Fruit fly (Drosophila melanogaster) whole organism, embryonic: Measurements from ENCODE around the gene kra.

Experiments used
- Atf-2 ChIP-seq: fragments of 200-800 bp; sonication (Bioruptor generic); optimal IDR thresholded peaks from 2 replicates; lab custom pipeline; 2016; ENCODE audit warnings: missing biosample characterization, missing genetic modification characterization
- CG10274 ChIP-seq: fragments of 200-800 bp; sonication (Bioruptor generic); optimal IDR thresholded peaks from 3 replicates; lab custom pipeline; 2017; ENCODE audit warnings: missing biosample characterization, mild to moderate bottlenecking, missing genetic modification characterization
- CG10321 ChIP-seq: fragments of 200-800 bp; sonication (Bioruptor generic); IDR thresholded peaks from 2 replicates; pipeline ENCODE4 v1.3.6; 2022; ENCODE audit warnings: missing biosample characterization, missing genetic modification characterization
- CG11695 ChIP-seq: fragments of 200-800 bp; sonication (Bioruptor generic); IDR thresholded peaks from 3 replicates; pipeline ENCODE4 v1.3.6; 2022; ENCODE audit warnings: missing biosample characterization, missing genetic modification characterization
- CG13123 ChIP-seq: fragments of 200-800 bp; sonication (Bioruptor generic); optimal IDR thresholded peaks from 2 replicates; lab custom pipeline; 2016; ENCODE audit warnings: missing biosample characterization, missing genetic modification characterization
- CG13624 ChIP-seq: fragments of 200-800 bp; sonication (Bioruptor generic); optimal IDR thresholded peaks from 2 replicates; lab custom pipeline; 2016; ENCODE audit warnings: missing biosample characterization, missing genetic modification characterization
- CG14014 ChIP-seq: fragments of 200-800 bp; sonication (Bioruptor generic); IDR thresholded peaks from 2 replicates; pipeline ENCODE4 v1.3.6; 2022; ENCODE audit warnings: missing biosample characterization, missing genetic modification characterization
- CG15601 ChIP-seq: fragments of 200-800 bp; sonication (Bioruptor generic); optimal IDR thresholded peaks from 3 replicates; lab custom pipeline; 2019; ENCODE audit warnings: missing biosample characterization, mild to moderate bottlenecking, missing genetic modification characterization, moderate library complexity
- CG15696 ChIP-seq: fragments of 200-800 bp; sonication (Bioruptor generic); optimal IDR thresholded peaks from 2 replicates; lab custom pipeline; 2019; ENCODE audit warnings: missing biosample characterization, mild to moderate bottlenecking, missing genetic modification characterization, moderate library complexity
- CG16863 ChIP-seq: fragments of 200-800 bp; sonication (Bioruptor generic); optimal IDR thresholded peaks from 3 replicates; lab custom pipeline; 2016; ENCODE audit warnings: missing biosample characterization, missing genetic modification characterization
- CG17186 ChIP-seq: fragments of 200-800 bp; sonication (Bioruptor generic); optimal IDR thresholded peaks from 3 replicates; lab custom pipeline; 2017; ENCODE audit warnings: missing biosample characterization, missing genetic modification reagents, missing genetic modification characterization
- CG17328 ChIP-seq: fragments of 200-800 bp; sonication (Bioruptor generic); IDR thresholded peaks from 2 replicates; pipeline ENCODE4 v1.3.6; 2022; ENCODE audit warnings: missing biosample characterization, missing genetic modification characterization
- CG18262 ChIP-seq: fragments of 200-800 bp; optimal IDR thresholded peaks from 3 replicates; lab custom pipeline; 2019; ENCODE audit warnings: missing biosample characterization, mild to moderate bottlenecking, missing genetic modification characterization, moderate library complexity
- CG18599 ChIP-seq: fragments of 200-800 bp; sonication (Bioruptor generic); optimal IDR thresholded peaks from 3 replicates; lab custom pipeline; 2017; ENCODE audit warnings: missing biosample characterization, missing genetic modification characterization, mild to moderate bottlenecking, moderate library complexity, missing genetic modification reagents
- CG2199 ChIP-seq: fragments of 200-800 bp; sonication (Bioruptor generic); IDR thresholded peaks from 3 replicates; pipeline ENCODE4 v1.3.6; 2022; ENCODE audit warnings: missing biosample characterization, missing genetic modification characterization
- CG3995 ChIP-seq: fragments of 200-800 bp; sonication (Bioruptor generic); optimal IDR thresholded peaks from 3 replicates; lab custom pipeline; 2016; ENCODE audit warnings: missing biosample characterization, missing genetic modification characterization
- CG4404 ChIP-seq: fragments of 200-800 bp; sonication (Bioruptor generic); IDR thresholded peaks from 2 replicates; pipeline ENCODE4 v1.3.6; 2022; ENCODE audit warnings: missing biosample characterization, missing genetic modification characterization
- CG4707 ChIP-seq: fragments of 200-800 bp; sonication (Bioruptor generic); optimal IDR thresholded peaks from 2 replicates; lab custom pipeline; 2018; ENCODE audit warnings: missing biosample characterization, mild to moderate bottlenecking, missing genetic modification characterization, moderate library complexity
- CG5245 ChIP-seq: fragments of 200-800 bp; sonication (Bioruptor generic); optimal IDR thresholded peaks from 3 replicates; lab custom pipeline; 2016; ENCODE audit warnings: missing biosample characterization, missing genetic modification characterization
- CG7271 ChIP-seq: fragments of 200-800 bp; sonication (Bioruptor generic); optimal IDR thresholded peaks from 2 replicates; lab custom pipeline; 2018; ENCODE audit warnings: missing biosample characterization, mild to moderate bottlenecking, missing genetic modification characterization, moderate library complexity
- CG7839 ChIP-seq: fragments of 200-800 bp; sonication (Bioruptor generic); optimal IDR thresholded peaks from 3 replicates; lab custom pipeline; 2018; ENCODE audit warnings: missing biosample characterization, mild to moderate bottlenecking, missing genetic modification characterization, moderate library complexity
- D19B ChIP-seq: fragments of 200-800 bp; sonication (Bioruptor generic); optimal IDR thresholded peaks from 2 replicates; lab custom pipeline; 2017; ENCODE audit warnings: missing biosample characterization, mild to moderate bottlenecking, missing genetic modification characterization
- ERR ChIP-seq: fragments of 200-800 bp; sonication (Bioruptor generic); optimal IDR thresholded peaks from 2 replicates; lab custom pipeline; 2016; ENCODE audit warnings: missing biosample characterization, missing genetic modification characterization
- Eip74EF ChIP-seq, 2 experiments: fragments of 200-800 bp in 1 of 2; fragments of >200 bp in 1 of 2; sonication (Bioruptor generic) in 1 of 2; optimal IDR thresholded peaks; 2 replicates each; lab custom pipeline; 2017 to 2019; ENCODE audit warnings: missing biosample characterization in 2 of 2, missing genetic modification characterization in 2 of 2, mild to moderate bottlenecking in 1 of 2, moderate library complexity in 1 of 2
- GATAe ChIP-seq: fragments of 200-800 bp; sonication (Bioruptor generic); conservative IDR thresholded peaks from 2 replicates; pipeline ENCODE4 v1.3.6; 2022; ENCODE audit warnings: missing biosample characterization, missing genetic modification characterization
- MBD-R2 ChIP-seq: fragments of 200-800 bp; sonication (Bioruptor generic); IDR thresholded peaks from 2 replicates; pipeline ENCODE4 v1.3.6; 2022; ENCODE audit warnings: missing biosample characterization, missing genetic modification characterization
- NK7.1 ChIP-seq: fragments of 200-800 bp; sonication (Bioruptor generic); optimal IDR thresholded peaks from 3 replicates; lab custom pipeline; 2016; ENCODE audit warnings: missing biosample characterization, missing genetic modification characterization
- Neu2 ChIP-seq: fragments of 200-800 bp; sonication (Bioruptor generic); optimal IDR thresholded peaks from 3 replicates; lab custom pipeline; 2016; ENCODE audit warnings: missing biosample characterization, missing genetic modification characterization, borderline replicate concordance
- Side ChIP-seq: fragments of 200-800 bp; sonication (Bioruptor generic); optimal IDR thresholded peaks from 2 replicates; lab custom pipeline; 2016; ENCODE audit warnings: missing biosample characterization, missing genetic modification characterization
- abd-A ChIP-seq: fragments of 200-800 bp; sonication (Bioruptor generic); optimal IDR thresholded peaks from 3 replicates; lab custom pipeline; 2019; ENCODE audit warnings: missing biosample characterization, mild to moderate bottlenecking, missing genetic modification characterization, moderate library complexity
- ash1 ChIP-seq: fragments of 200-800 bp; sonication (Bioruptor generic); optimal IDR thresholded peaks from 2 replicates; lab custom pipeline; 2018; ENCODE audit warnings: missing biosample characterization, mild to moderate bottlenecking, missing genetic modification characterization
- bsh ChIP-seq, 2 experiments: fragments of 200-800 bp; sonication (Bioruptor generic); optimal IDR thresholded peaks; 2 replicates each; lab custom pipeline; 2017 to 2018; ENCODE audit warnings: mild to moderate bottlenecking in 2 of 2, missing biosample characterization in 2 of 2, missing genetic modification characterization in 2 of 2, moderate library complexity in 1 of 2
- dmrt11E ChIP-seq: fragments of 200-800 bp; sonication (Bioruptor generic); optimal IDR thresholded peaks from 3 replicates; lab custom pipeline; 2018; ENCODE audit warnings: missing biosample characterization, mild to moderate bottlenecking, missing genetic modification characterization, moderate library complexity
- dpn ChIP-seq, 2 experiments: fragments of 200-800 bp; sonication (Bioruptor generic); optimal IDR thresholded peaks; 3 replicates each; lab custom pipeline; 2016; ENCODE audit warnings: missing biosample characterization in 2 of 2, missing genetic modification characterization in 2 of 2
- fd96Cb ChIP-seq: fragments of 200-800 bp; sonication (Bioruptor generic); optimal IDR thresholded peaks from 2 replicates; lab custom pipeline; 2018; ENCODE audit warnings: missing biosample characterization, mild to moderate bottlenecking, missing genetic modification characterization, moderate library complexity
- fu2 ChIP-seq: fragments of 200-800 bp; sonication (Bioruptor generic); optimal IDR thresholded peaks from 2 replicates; lab custom pipeline; 2016; ENCODE audit warnings: missing biosample characterization, missing genetic modification characterization
- gt ChIP-seq: fragments of 200-800 bp; sonication (Bioruptor generic); IDR thresholded peaks from 2 replicates; pipeline ENCODE4 v1.3.6; 2022; ENCODE audit warnings: missing biosample characterization, missing genetic modification characterization
- h ChIP-seq: fragments of >200 bp; optimal IDR thresholded peaks from 2 replicates; lab custom pipeline; 2017
- hb ChIP-seq: fragments of 200-800 bp; sonication (Bioruptor generic); IDR thresholded peaks from 3 replicates; pipeline ENCODE4 v1.3.6; 2022; ENCODE audit warnings: missing biosample characterization, missing genetic modification characterization; ENCODE audit not compliant: partially characterized antibody
- hkb ChIP-seq, 2 experiments: fragments of 200-800 bp in 1 of 2; fragments of >200 bp in 1 of 2; sonication (Bioruptor generic) in 1 of 2; IDR thresholded peaks in 1 of 2; optimal IDR thresholded peaks in 1 of 2; 2 replicates each; pipeline versions ENCODE4 v1.3.6 to Lab custom; 2017 to 2022; ENCODE audit warnings: missing biosample characterization in 1 of 2, missing genetic modification characterization in 1 of 2
- kah ChIP-seq: fragments of 200-800 bp; sonication (Bioruptor generic); optimal IDR thresholded peaks from 2 replicates; lab custom pipeline; 2018; ENCODE audit warnings: missing biosample characterization, mild to moderate bottlenecking, missing genetic modification characterization
- pan ChIP-seq, 4 experiments: fragments of >200 bp in 3 of 4; fragments of 200-800 bp in 1 of 4; sonication (Bioruptor generic) in 1 of 4; optimal IDR thresholded peaks in 3 of 4; IDR thresholded peaks in 1 of 4; 2 replicates each; pipeline versions ENCODE4 v1.3.6 to Lab custom; 2017 to 2022; ENCODE audit warnings: missing biosample characterization in 2 of 4, missing genetic modification characterization in 2 of 4, mixed read lengths in 1 of 4
- pnt ChIP-seq: fragments of 200-800 bp; sonication (Bioruptor generic); optimal IDR thresholded peaks from 3 replicates; lab custom pipeline; 2016; ENCODE audit warnings: missing biosample characterization, missing genetic modification characterization
- rib ChIP-seq: fragments of 200-800 bp; sonication (Bioruptor generic); IDR thresholded peaks from 2 replicates; pipeline ENCODE4 v1.3.6; 2022; ENCODE audit warnings: missing biosample characterization, missing genetic modification characterization
- row ChIP-seq: fragments of 200-800 bp; sonication (Bioruptor generic); IDR thresholded peaks from 3 replicates; pipeline ENCODE4 v1.3.6; 2022; ENCODE audit warnings: missing biosample characterization, missing genetic modification characterization
- tll ChIP-seq, 2 experiments: fragments of 200-800 bp in 1 of 2; fragments of >200 bp in 1 of 2; sonication (Bioruptor generic) in 1 of 2; optimal IDR thresholded peaks; 2 replicates each; lab custom pipeline; 2017 to 2019; ENCODE audit warnings: missing biosample characterization in 2 of 2, missing genetic modification characterization in 2 of 2, mild to moderate bottlenecking in 1 of 2, moderate library complexity in 1 of 2
- tna ChIP-seq: fragments of 200-800 bp; sonication (Bioruptor generic); IDR thresholded peaks from 2 replicates; pipeline ENCODE4 v1.3.6; 2022; ENCODE audit warnings: missing biosample characterization, missing genetic modification characterization; ENCODE audit not compliant: partially characterized antibody
- vnd ChIP-seq: fragments of 200-800 bp; sonication (Bioruptor generic); IDR thresholded peaks from 3 replicates; pipeline ENCODE4 v1.3.6; 2022; ENCODE audit warnings: missing biosample characterization, missing genetic modification characterization; ENCODE audit not compliant: partially characterized antibody

Gene kra

dm6 chr3R:5587863-5588519, 12.9 kb downstream of the kra start, which contains the start of gene CG2926 (continued):
- TF ChIP-seq tna (GFP tag; lab: Robert Waterston, UW) (peak; percentile 89), abd-A (tag; lab: Kevin White, UChicago) (no peak), CG15601 (tag; lab: Kevin White, UChicago) (no peak), vnd (GFP tag; lab: Robert Waterston, UW) (peak; percentile 81), D19B (GFP tag; lab: Kevin White, UChicago) (no peak), CG10321 (GFP tag; lab: Robert Waterston, UW) (no peak), Neu2 (no peak), GATAe (GFP tag; lab: Robert Waterston, UW) (no peak), ERR (GFP tag; lab: Kevin White, UChicago) (no peak), bsh (GFP tag; optimal IDR thresholded peaks at IDR 0.05; lab: Kevin White, UChicago) (no peak), CG11695 (GFP tag; lab: Robert Waterston, UW) (no peak), CG7839 (no peak), ash1 (no peak), Side (peak; percentile 21), CG7271 (tag; lab: Kevin White, UChicago) (no peak), CG2199 (GFP tag; lab: Robert Waterston, UW) (no peak), CG17328 (GFP tag; lab: Robert Waterston, UW) (no peak), row (GFP tag; lab: Robert Waterston, UW) (peak; percentile 90), CG3995 (GFP tag; lab: Kevin White, UChicago) (peak; percentile 65), CG13624 (GFP tag; lab: Kevin White, UChicago) (peak; percentile 40), hb (GFP tag; lab: Robert Waterston, UW) (peak; percentile 84), Eip74EF (GFP tag; optimal IDR thresholded peaks at IDR 0.05; lab: Kevin White, UChicago) (no peak), hkb (optimal IDR thresholded peaks at IDR 0.05; lab: Kevin White, UChicago) (no peak), hkb (GFP tag; IDR thresholded peaks at IDR 0.05; lab: Robert Waterston, UW) (no peak), tll (GFP tag; optimal IDR thresholded peaks at IDR 0.05; lab: Kevin White, UChicago) (no peak), CG14014 (GFP tag; lab: Robert Waterston, UW) (peak; percentile 43; the same call in 1 of the 2 replicates), MBD-R2 (GFP tag; lab: Robert Waterston, UW) (peak; percentile 87), h (lab: Kevin White, UChicago) (no peak), CG4404 (GFP tag; lab: Robert Waterston, UW) (no peak), dmrt11E (tag; lab: Kevin White, UChicago) (peak; percentile 25), NK7.1 (GFP tag; lab: Kevin White, UChicago) (no peak), CG4707 (no peak), CG16863 (GFP tag; lab: Kevin White, UChicago) (no peak), CG18262 (tag; lab: Kevin White, UChicago) (no peak), fu2 (GFP tag; lab: Kevin White, UChicago) (peak; percentile 40), dpn (GFP tag; optimal IDR thresholded peaks at IDR 0.05; lab: Kevin White, UChicago) (peak in 1 of 2 experiments; percentile 25), kah (no peak), Atf-2 (peak; percentile 19), CG15696 (tag; lab: Kevin White, UChicago) (no peak), fd96Cb (tag; lab: Kevin White, UChicago) (no peak), CG13123 (GFP tag; lab: Kevin White, UChicago) (no peak), CG5245 (GFP tag; lab: Kevin White, UChicago) (peak; percentile 94), CG17186 (GFP tag; lab: Kevin White, UChicago) (peak; percentile 76), rib (GFP tag; lab: Robert Waterston, UW) (peak; percentile 57), CG18599 (GFP tag; lab: Kevin White, UChicago) (no peak), CG10274 (no peak), pan (optimal IDR thresholded peaks at IDR 0.05; lab: Kevin White, UChicago) (no peak), pan (GFP tag; optimal IDR thresholded peaks at IDR 0.05 in 1 of 2, IDR thresholded peaks at IDR 0.05 in 1 of 2) (peak in 1 of 2 experiments; percentile 16), pnt (GFP tag; lab: Kevin White, UChicago) (peak; percentile 33), gt (GFP tag; lab: Robert Waterston, UW) (no peak)
